Worm (Caenorhabditis elegans) whole organism, L4 larva: ENCODE data around the gene tps-2.

Source experiments
- F26F4.8 ChIP-seq: fragments of 200-800 bp; sonication (Bioruptor generic); conservative IDR thresholded peaks from 2 replicates; pipeline ENCODE4 v1.3.6; 2022; ENCODE audit warnings: missing genetic modification characterization, missing compliant biosample characterization
- F44E2.7 ChIP-seq: fragments of 200-800 bp; sonication (Bioruptor generic); IDR thresholded peaks from 2 replicates; pipeline ENCODE4 v2.1.2; 2022; ENCODE audit warnings: missing genetic modification characterization, missing compliant biosample characterization
- Y48G9A.11 ChIP-seq: fragments of 200-800 bp; sonication (Bioruptor generic); IDR thresholded peaks from 2 replicates; pipeline ENCODE4 v1.3.6; 2022; ENCODE audit warnings: missing genetic modification reagents, missing genetic modification characterization, missing compliant biosample characterization
- aha-1 ChIP-seq: fragments of 150-350 bp; peaks from one replicate; lab custom pipeline; 2014; ENCODE audit warnings: missing biosample characterization, missing genetic modification characterization
- arid-1 ChIP-seq: fragments of 200-800 bp; sonication (Bioruptor generic); conservative IDR thresholded peaks from 2 replicates; pipeline ENCODE4 v1.3.6; 2022; ENCODE audit warnings: missing genetic modification reagents, missing genetic modification characterization, missing compliant biosample characterization
- ceh-28 ChIP-seq: fragments of 150-350 bp; optimal IDR thresholded peaks from 2 replicates; lab custom pipeline; 2014; ENCODE audit warnings: missing biosample characterization, missing genetic modification reagents, missing genetic modification characterization
- ceh-32 ChIP-seq: sonication (generic microtip); optimal IDR thresholded peaks from 2 replicates; lab custom pipeline; 2016; ENCODE audit warnings: mild to moderate bottlenecking, missing genetic modification characterization, missing compliant biosample characterization; ENCODE audit not compliant: poor library complexity
- ceh-44 ChIP-seq: fragments of 200-800 bp; sonication (Bioruptor generic); IDR thresholded peaks from 2 replicates; pipeline ENCODE4 v1.3.6; 2022; ENCODE audit warnings: missing genetic modification reagents, missing genetic modification characterization, missing compliant biosample characterization
- daf-16 ChIP-seq, 3 experiments: sonication (generic microtip); optimal IDR thresholded peaks; 2 replicates each; lab custom pipeline; 2016 to 2017; ENCODE audit warnings: missing genetic modification characterization in 3 of 3, missing genetic modification reagents in 3 of 3, mild to moderate bottlenecking in 2 of 3, missing compliant biosample characterization in 2 of 3, missing biosample characterization in 1 of 3, moderate library complexity in 1 of 3
- duxl-1 ChIP-seq: sonication (generic microtip); optimal IDR thresholded peaks from 2 replicates; lab custom pipeline; 2016; ENCODE audit warnings: mild to moderate bottlenecking, missing genetic modification characterization, moderate library complexity, missing compliant biosample characterization; ENCODE audit not compliant: poor library complexity
- egl-27 ChIP-seq: sonication (generic microtip); optimal IDR thresholded peaks from 3 replicates; lab custom pipeline; 2017; ENCODE audit warnings: missing biosample characterization, missing genetic modification reagents, missing genetic modification characterization
- fkh-10 ChIP-seq: fragments of 150-350 bp; optimal IDR thresholded peaks from 2 replicates; lab custom pipeline; 2014; ENCODE audit warnings: missing biosample characterization, missing genetic modification reagents, missing genetic modification characterization
- hif-1 ChIP-seq, 2 experiments: sonication (generic microtip); optimal IDR thresholded peaks; 2 replicates each; lab custom pipeline; 2016 to 2017; ENCODE audit warnings: missing compliant biosample characterization in 2 of 2, missing genetic modification characterization in 2 of 2, missing genetic modification reagents in 2 of 2, missing genotype in 2 of 2, mild to moderate bottlenecking in 1 of 2
- lin-1 ChIP-seq: fragments of 200-800 bp; sonication (Bioruptor generic); IDR thresholded peaks from 2 replicates; pipeline ENCODE4 v1.3.6; 2022; ENCODE audit warnings: missing genetic modification reagents, missing genetic modification characterization, missing compliant biosample characterization
- lir-3 ChIP-seq: sonication (generic microtip); optimal IDR thresholded peaks from 2 replicates; lab custom pipeline; 2016; ENCODE audit warnings: mild to moderate bottlenecking, missing genetic modification characterization, missing compliant biosample characterization
- mep-1 ChIP-seq: fragments of 150-350 bp; sonication (generic microtip); optimal IDR thresholded peaks from 3 replicates; lab custom pipeline; 2014; ENCODE audit warnings: missing biosample characterization, missing genetic modification characterization
- nhr-102 ChIP-seq: sonication (generic microtip); optimal IDR thresholded peaks from 2 replicates; lab custom pipeline; 2016; ENCODE audit warnings: mild to moderate bottlenecking, missing genetic modification characterization, moderate library complexity, missing compliant biosample characterization
- nhr-28 ChIP-seq: fragments of 150-350 bp; optimal IDR thresholded peaks from 2 replicates; lab custom pipeline; 2014; ENCODE audit warnings: missing biosample characterization, missing genetic modification characterization
- php-3 ChIP-seq: fragments of 200-800 bp; sonication (Bioruptor generic); IDR thresholded peaks from 2 replicates; pipeline ENCODE4 v1.3.6; 2022; ENCODE audit warnings: missing genetic modification reagents, missing genetic modification characterization, missing compliant biosample characterization
- set-16 ChIP-seq: fragments of 200-800 bp; sonication (Bioruptor generic); IDR thresholded peaks from 2 replicates; pipeline ENCODE4 v1.3.6; 2022; ENCODE audit warnings: missing genetic modification reagents, missing genetic modification characterization, missing compliant biosample characterization
- spr-1 ChIP-seq: sonication (generic microtip); optimal IDR thresholded peaks from 2 replicates; lab custom pipeline; 2016; ENCODE audit warnings: mild to moderate bottlenecking, missing genetic modification characterization, missing compliant biosample characterization
- unc-130 ChIP-seq: sonication (generic microtip); optimal IDR thresholded peaks from 2 replicates; lab custom pipeline; 2016; ENCODE audit warnings: missing genetic modification reagents, missing genetic modification characterization, missing compliant biosample characterization
- unc-62 ChIP-seq, 3 experiments: fragments of 150-350 bp in 1 of 3; sonication (generic microtip); optimal IDR thresholded peaks in 2 of 3; peaks in 1 of 3; 1 replicate in 1 of 3; 2 replicates in 2 of 3; lab custom pipeline; 2014 to 2017; ENCODE audit warnings: missing biosample characterization in 3 of 3, missing genetic modification characterization in 3 of 3, missing genetic modification reagents in 3 of 3, missing genotype in 1 of 3
- vab-7 ChIP-seq: fragments of 200-800 bp; sonication (Bioruptor generic); IDR thresholded peaks from 2 replicates; pipeline ENCODE4 v1.3.6; 2022; ENCODE audit warnings: missing genetic modification reagents, missing genetic modification characterization, missing compliant biosample characterization
- zfp-2 ChIP-seq: sonication (generic microtip); optimal IDR thresholded peaks from 2 replicates; lab custom pipeline; 2016; ENCODE audit warnings: mild to moderate bottlenecking, missing genetic modification characterization, missing compliant biosample characterization
- zfp-3 ChIP-seq: fragments of 200-800 bp; sonication (Bioruptor generic); conservative IDR thresholded peaks from 2 replicates; pipeline ENCODE4 v1.3.6; 2022; ENCODE audit warnings: missing genetic modification reagents, missing genetic modification characterization, missing compliant biosample characterization
- ztf-7 ChIP-seq: fragments of 150-350 bp; optimal IDR thresholded peaks from 2 replicates; lab custom pipeline; 2014; ENCODE audit warnings: missing biosample characterization, missing genetic modification characterization

The tps-2 gene

DNA sequence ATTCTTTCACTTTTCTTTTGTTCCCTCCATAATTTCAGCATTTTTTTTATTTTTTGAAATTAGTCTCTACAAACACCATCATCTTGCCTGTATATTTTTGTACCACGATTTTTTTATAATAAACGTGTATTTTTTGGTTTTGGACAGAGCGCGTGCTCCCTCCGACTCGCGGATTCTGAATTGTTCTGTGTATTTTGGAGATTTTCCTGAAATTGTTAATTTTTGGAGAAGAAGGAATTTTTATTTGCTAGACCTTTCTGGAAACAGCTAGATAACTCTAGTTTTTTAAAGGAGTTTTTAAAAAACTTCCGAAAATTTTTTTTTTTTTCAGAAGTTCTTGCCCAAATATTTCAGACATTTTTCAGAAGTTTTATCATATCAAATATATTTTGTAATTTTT is 24.3 kb upstream of the tps-2 start, which contains the start of gene C01G12.13:
Gene C01G12.13 (plus strand): TSS at position 301 of the 400 bp plus-strand sequence.
- TF ChIP-seq fkh-10 (GFP tag; lab: Kevin White, UChicago) (no peak), unc-130 (GFP tag; lab: Kevin White, UChicago) (no peak), lir-3 (tag; lab: Kevin White, UChicago) (no peak), nhr-102 (tag; lab: Kevin White, UChicago) (no peak), F26F4.8 (GFP tag; lab: Robert Waterston, UW) (no peak), ceh-44 (GFP tag; lab: Robert Waterston, UW) (no peak), daf-16 (GFP tag; optimal IDR thresholded peaks at IDR 0.05; lab: Kevin White, UChicago) (no peak), daf-16 (tag; optimal IDR thresholded peaks at IDR 0.05; lab: Kevin White, UChicago) (no peak), vab-7 (GFP tag; lab: Robert Waterston, UW) (no peak), lin-1 (GFP tag; lab: Robert Waterston, UW) (no peak), hif-1 (tag; optimal IDR thresholded peaks at IDR 0.05; lab: Kevin White, UChicago) (no peak), ceh-32 (tag; lab: Kevin White, UChicago) (no peak), zfp-3 (no peak)

ce11 chrII:14578013-14578412 is 22.7 kb upstream of the tps-2 start, which contains the start of gene nspb-7:
Gene nspb-7 (plus strand): TSS chrII:14578313.
- no peak for TF ChIP-seq mep-1 (tag; lab: Kevin White, UChicago)
- TF ChIP-seq duxl-1 (tag; lab: Kevin White, UChicago), result no peak
- peak; percentile 24 for TF ChIP-seq aha-1 (tag; lab: Kevin White, UChicago)
- no peak for TF ChIP-seq spr-1 (tag; lab: Kevin White, UChicago)

ce11 chrII:14578716-14579115 is 22.0 kb upstream of the tps-2 start, which contains the start of gene C01G12.9:
Gene C01G12.9 (plus strand): TSS chrII:14579016.
- peak; percentile 70 for TF ChIP-seq ceh-28
- no peak for TF ChIP-seq arid-1

- no peak for TF ChIP-seq set-16 (GFP tag; lab: Robert Waterston, UW)
- no peak for TF ChIP-seq F44E2.7 (GFP tag; lab: Robert Waterston, UW)
- no peak for TF ChIP-seq Y48G9A.11 (GFP tag; lab: Robert Waterston, UW)
- TF ChIP-seq egl-27, result no peak
- peak; percentile 42 for TF ChIP-seq aha-1 (tag; lab: Kevin White, UChicago)
- TF ChIP-seq unc-62 (GFP tag; optimal IDR thresholded peaks at IDR 0.05 in 1 of 2; lab: Kevin White, UChicago), result peak in 1 of 2 experiments; percentile 46
- no peak for TF ChIP-seq unc-62 (tag; optimal IDR thresholded peaks at IDR 0.05; lab: Kevin White, UChicago)
- TF ChIP-seq ztf-7 (tag; lab: Kevin White, UChicago), result no peak
Observed at ce11 chrII:14580549-14580948, 20.2 kb upstream of the tps-2 start, which contains the start of the genes nspb-8 and nspb-9. Gene nspb-8 (minus strand): TSS chrII:14580649. Gene nspb-9 (plus strand): TSS chrII:14580859.

ce11 chrII:14582206-14582605 is 18.5 kb upstream of the tps-2 start, which contains the start of gene C01G12.3:
Gene C01G12.3 (minus strand): TSS chrII:14582306.
- TF ChIP-seq zfp-2 (no peak), unc-62 (GFP tag; optimal IDR thresholded peaks at IDR 0.05 in 1 of 2; lab: Kevin White, UChicago) (peak in 1 of 2 experiments; percentile 11), unc-62 (tag; optimal IDR thresholded peaks at IDR 0.05; lab: Kevin White, UChicago) (no peak)
- TF ChIP-seq, all 104 proteins: peak for 1

DNA sequence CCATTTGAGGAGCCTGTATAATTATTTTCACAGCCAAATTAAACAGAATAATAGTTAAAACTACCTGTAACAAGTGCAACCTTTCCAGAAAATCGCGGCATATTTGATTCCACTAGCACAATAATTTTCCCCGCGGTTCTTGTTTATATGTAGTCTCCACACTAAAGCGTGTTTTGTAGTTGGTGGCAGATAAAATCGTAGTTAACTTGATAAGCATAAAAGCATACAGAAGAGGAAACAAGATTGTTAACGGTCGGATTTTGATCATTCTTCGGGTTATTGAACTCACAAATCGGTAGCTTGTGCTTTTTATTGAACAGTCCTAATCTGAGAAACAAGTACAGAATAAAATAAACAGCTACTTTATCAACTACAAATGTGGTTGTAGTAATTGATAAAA is 13.3 kb upstream of the tps-2 start, which contains the start of gene C01G12.5:
Gene C01G12.5 (minus strand): TSS at position 101 of the 400 bp plus-strand sequence.
- TF ChIP-seq php-3 (GFP tag; lab: Robert Waterston, UW) (no peak), nhr-28 (tag; lab: Kevin White, UChicago) (peak; percentile 24), aha-1 (tag; lab: Kevin White, UChicago) (peak; percentile 26)
